Fruit fly (Drosophila melanogaster) whole organism, larva: Measurements from ENCODE around the gene Nmdar1.

ENCODE experiments used
- noc ChIP-seq: fragments of 200-800 bp; sonication (Bioruptor generic); optimal IDR thresholded peaks from 3 replicates; lab custom pipeline; 2019; ENCODE audit warnings: missing biosample characterization, mild to moderate bottlenecking, missing genetic modification characterization, moderate library complexity

The Nmdar1 gene

DNA sequence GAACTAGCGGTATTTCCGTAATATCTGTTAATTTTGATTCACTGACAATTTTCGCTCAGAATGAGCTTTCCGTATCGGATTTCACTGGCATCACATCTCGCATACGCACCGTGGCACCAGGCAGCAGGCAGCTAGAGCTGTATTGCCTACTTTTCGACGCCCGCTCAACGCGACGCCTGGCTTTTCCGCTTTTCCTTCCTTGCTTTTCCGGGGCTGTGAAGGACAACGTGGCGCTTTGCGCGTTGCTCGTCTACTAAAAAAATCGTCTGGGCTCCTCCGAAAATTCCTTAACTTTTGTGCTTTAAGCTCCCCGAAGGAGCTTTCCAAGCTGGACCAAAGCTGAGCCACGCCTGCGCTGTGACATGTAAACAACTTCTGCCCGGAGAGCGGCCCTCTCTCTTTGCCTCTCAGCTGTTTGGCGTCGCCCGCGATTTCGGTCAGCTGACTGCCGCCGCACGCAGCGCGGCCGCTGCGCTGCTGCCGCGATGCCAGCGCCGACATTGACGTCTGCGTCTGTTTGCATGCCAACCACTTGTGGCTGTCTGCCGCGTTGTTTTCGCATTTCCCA is at the start of gene Nmdar1, which contains the start of gene CG43845:
Gene Nmdar1, minus strand, starts transcription at position 259 of the 568 bp plus-strand sequence.
Gene CG43845, minus strand, starts transcription at position 51 of the 568 bp plus-strand sequence.
- no peak for TF ChIP-seq noc

DNA sequence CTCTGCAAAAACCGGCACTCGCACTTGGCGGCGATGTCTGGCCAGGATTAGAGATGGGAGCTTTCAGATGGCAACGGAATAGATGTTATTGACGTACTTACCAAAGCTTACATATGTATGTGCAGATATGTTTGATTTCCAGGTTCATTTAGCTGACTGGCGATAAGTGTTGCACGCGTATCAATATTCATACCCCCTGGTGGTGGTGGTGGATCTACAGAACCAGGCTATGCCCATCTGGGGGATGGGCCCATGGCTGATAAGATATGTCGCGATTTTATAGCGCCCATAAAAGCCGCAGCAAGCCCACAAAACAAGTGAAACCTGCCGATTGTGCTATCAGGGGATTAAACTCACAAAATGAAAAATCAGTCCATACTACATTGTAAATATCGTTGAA is 48.6 kb upstream of the Nmdar1 start:
- TF ChIP-seq noc, result no peak

DNA sequence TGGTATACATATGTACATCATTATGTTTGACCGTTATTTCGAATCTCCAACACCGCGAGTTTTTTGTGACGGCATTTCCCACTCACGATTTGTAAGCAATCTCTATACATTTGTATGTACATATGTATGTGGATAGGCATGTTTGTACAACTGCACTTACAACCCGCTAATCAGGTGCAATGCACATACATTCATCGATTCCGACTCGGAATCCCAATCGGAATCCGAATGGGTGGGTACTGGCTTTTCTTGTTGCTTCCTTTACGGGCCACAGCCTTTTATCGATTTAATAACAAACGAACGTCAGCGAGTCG is 48.3 kb upstream of the Nmdar1 start:
- TF ChIP-seq noc, result no peak

DNA sequence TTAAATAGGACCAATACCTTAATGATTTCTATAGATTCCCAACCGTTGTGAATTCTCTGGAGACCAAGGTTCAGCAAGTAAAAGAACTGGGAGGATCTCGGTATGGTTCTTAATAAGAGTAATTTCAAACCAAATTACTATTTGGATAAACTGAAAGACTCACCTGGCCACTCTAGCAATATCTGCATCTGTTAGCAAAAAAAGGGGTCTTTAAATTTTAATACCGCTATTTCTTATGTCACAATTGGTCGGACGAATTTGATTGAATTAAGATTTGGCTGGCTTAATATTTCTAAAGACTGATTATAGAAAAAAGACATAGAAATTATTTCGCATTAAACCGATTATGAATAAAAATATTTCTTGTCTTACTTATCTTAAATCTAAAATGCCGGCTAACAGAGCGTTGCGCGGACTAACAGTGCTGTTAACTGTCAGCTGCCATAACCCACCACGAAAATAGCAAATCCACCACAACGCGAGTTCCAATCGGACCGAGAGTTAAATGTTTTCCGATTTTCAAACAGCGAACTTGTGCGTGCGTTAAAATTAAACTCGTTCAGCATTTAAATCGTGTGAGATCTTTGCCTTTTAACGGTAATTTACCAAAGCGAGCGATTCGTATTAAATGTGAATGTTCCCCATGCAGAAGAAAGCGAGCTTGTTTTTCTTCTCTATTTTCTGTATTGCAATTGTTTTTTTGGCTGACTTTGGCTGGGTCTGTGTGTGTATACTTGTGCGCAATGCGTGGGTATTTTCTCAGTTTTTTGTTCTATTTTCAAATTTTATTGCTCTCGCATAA is 47.7 kb upstream of the Nmdar1 start, which contains the start of gene CRMP:
Gene CRMP, plus strand, starts transcription at position 474 of the 802 bp plus-strand sequence.
- TF ChIP-seq noc, result no peak

DNA sequence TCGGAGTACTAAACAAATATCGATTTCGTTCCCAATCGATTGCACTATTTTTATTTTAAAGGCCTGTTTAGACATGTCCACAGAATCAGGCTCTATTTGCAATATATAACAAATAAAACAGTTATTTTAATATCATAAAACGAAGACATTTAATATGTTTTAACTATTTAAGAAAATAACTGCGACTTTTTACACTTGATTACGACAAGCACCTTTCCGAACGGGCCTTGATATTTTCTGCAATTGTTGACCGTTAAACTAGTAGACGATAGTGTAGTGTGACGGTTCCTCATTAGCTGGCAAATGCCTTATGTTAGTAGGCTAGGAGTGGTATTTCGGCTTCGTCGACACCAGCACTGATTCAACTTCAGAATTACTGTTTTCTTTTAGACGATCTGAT is 45.5 kb upstream of the Nmdar1 start, which contains the start of the genes CG2931 and Rheb:
Gene CG2931, minus strand, starts transcription at position 26 of the 400 bp plus-strand sequence.
Gene Rheb, plus strand, starts transcription at position 332 of the 400 bp plus-strand sequence.
- TF ChIP-seq noc, result peak; percentile 23

DNA sequence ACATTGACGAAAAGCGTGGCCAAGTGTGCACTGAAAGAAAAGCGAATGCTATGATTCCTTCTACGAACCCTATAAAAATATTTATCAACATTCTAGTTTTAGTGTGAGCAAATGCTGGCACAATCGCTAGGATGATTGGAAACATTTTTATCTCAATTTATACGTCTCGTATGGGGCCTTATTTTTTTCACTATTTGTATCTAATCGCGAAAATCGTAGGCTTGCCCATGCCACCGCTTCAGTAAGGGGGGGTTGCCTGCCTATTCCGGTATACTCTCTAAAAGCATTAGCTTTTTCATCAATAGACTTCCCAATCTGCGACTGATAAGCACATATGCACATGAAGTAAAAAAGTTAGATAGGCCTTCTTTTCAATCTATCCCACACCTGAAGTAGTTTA is 42.5 kb upstream of the Nmdar1 start:
- TF ChIP-seq noc, result peak; percentile 88

DNA sequence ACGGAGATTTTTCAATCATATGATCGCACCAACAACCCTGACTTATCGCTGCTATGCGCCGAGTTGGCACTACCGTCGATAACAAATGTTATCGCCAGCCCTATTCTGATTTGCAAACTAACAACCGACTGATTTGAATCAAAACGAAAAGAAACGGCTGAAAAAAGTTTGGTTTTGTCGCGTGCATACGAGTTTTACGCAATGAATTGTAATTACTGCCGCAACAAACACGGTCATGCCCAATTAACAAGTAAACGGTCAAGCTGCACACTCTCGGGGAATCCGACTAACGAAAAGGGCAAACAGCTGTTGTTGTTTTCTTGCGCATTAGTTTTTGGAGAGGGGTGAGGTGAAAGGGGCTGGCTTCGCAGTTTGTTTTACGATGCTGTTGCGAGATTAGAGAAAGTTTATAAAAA is 41.7 kb upstream of the Nmdar1 start, which contains the start of the genes CG14671 and CG12746:
Gene CG14671, minus strand, starts transcription at position 41 of the 416 bp plus-strand sequence.
Gene CG12746, plus strand, starts transcription at position 91 of the 416 bp plus-strand sequence.
- no peak for TF ChIP-seq noc

DNA sequence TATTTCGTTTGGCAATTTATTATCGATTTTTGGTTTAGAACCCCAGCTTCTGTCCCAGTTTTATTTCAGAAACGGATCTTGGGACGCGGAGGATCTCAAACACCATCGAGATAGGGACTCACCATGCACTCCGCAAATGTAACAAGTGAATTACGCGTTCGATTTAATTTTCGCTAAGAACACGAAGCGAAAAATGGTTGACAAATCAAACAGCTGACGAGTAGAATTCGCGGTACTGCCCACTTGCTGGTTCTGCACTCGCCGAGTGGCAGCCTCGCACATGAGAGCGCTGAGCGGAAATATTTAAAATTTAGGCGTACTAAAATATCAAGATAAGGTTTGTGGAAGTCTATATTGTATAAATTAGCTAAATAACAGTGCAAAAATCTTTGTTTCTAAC is 40.3 kb upstream of the Nmdar1 start, which contains the start of gene Pi4KIIalpha:
Gene Pi4KIIalpha, minus strand, starts transcription at position 233 of the 400 bp plus-strand sequence.
- TF ChIP-seq noc, result no peak

dm6 chr3R:5562956-5563355 is 39.8 kb upstream of the Nmdar1 start:
- TF ChIP-seq noc, result no peak

dm6 chr3R:5554852-5555251 is 31.7 kb upstream of the Nmdar1 start, which contains the start of gene Snm1:
TSS of gene Snm1 (plus strand) at chr3R:5555084.
- no peak for TF ChIP-seq noc

DNA sequence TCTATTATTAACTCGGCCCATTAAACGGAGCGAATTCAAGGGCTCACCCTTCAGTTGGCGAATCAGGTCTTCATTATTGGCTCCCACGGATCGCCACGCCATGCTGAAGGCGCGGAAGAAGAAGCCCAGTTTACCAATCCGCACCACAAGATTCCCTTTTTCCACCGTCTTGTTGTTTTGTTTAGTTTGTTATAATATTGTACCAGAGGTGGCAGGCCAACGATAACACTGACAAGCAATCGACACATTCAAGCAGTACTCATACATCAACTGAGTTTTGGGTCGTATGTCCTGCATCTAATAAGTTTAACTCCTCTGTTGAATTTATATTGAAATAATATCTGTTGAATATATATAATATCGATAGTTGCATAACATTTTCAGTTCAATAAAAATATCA is 31.0 kb upstream of the Nmdar1 start, which contains the start of gene Pcmt:
Gene Pcmt, minus strand, starts transcription at position 235 of the 400 bp plus-strand sequence.
- TF ChIP-seq noc, result no peak

- no peak for TF ChIP-seq noc
These were observed 28.5 kb upstream of the Nmdar1 start for dm6 chr3R:5551593-5551992.

DNA sequence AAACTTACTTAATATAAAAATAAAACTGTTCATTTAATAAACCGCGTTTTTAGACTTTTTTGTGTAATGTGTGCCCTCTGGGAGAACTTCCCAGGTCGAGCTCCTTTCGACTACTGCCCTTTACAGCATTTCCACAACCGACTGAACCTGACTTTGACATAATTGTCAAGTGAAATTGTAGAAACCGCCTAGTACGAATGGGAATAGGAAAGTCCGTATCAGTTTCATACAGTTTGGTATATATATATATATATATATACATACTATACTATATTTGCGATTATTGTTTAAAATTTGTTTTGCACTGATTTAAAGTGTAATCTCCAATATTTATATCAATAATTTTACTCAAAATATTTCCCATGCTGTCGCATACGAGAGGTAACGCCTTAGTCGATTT is 27.9 kb upstream of the Nmdar1 start, which contains the start of gene mia:
Gene mia, minus strand, starts transcription at position 101 of the 400 bp plus-strand sequence.
- TF ChIP-seq noc, result no peak

DNA sequence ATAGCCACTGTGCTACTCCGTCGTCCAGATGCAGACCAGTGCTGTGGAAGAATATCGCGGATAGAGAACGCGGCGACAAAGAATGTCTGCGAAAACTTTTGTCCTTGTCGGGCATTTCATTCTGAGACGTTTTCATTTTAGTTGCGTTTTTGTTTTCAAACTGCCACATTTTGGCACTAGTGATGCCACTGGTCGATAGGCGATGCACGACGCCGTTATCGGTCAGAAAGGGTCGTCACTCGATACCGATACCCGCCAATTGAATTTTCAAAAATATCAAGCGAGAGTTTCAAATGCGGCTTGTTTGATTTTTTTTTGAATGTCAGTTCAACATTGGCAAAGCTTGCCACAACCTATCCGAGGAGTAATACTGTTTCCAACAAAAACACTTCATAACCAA is 27.3 kb upstream of the Nmdar1 start:
- no peak for TF ChIP-seq noc

DNA sequence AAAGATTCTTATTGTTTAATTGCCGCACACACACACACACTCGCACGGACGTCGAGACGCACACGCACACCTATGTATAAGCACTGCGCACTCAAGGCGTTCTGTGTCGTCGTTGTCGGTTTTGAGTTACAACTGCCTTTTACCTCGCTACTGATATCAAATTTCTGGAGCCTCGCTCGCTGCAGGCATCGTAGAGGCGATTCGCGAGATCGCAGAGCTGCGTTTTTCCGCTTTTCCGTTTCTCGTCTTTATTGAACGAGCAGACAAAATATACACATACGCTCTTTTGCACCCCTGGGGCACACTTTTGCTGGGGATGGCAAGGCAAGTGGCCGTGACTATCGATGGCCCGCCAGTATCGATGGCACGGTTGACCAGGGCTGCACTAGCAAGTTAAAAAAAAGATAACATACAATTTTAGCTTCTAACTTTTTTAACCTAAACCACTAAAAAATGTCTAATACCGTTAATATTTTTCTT is 24.4 kb upstream of the Nmdar1 start, which contains the start of gene CG2519:
Gene CG2519, minus strand, starts transcription at position 312 of the 480 bp plus-strand sequence.
- TF ChIP-seq noc, result no peak

DNA sequence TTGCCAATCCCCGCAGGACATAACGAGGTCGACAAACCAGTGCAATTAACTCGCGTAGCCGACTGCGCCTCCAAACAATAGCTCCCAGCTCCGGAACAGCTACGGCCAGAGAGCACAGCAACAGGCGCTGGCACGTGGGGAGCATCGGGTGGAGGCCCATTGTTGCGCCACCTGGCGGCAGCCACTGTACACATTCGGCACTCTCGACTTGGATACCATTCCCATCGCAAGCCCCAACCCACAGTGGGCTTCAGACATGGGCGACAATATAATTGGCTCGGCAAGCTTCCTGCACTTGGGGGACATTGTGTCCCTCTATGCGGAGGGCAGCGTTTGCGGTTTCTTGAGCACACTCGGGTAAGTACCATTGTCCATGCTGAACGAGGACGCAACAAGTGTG is 4.4 kb upstream of the Nmdar1 start:
- no peak for TF ChIP-seq noc

- no peak for TF ChIP-seq noc
These were observed 1.7 kb upstream of the Nmdar1 start for dm6 chr3R:5524804-5525203.
